Worm (Caenorhabditis elegans): ENCODE measurements around the gene lyst-1.

ce11 chrX:12176394-12176793 lies 35.4 kb upstream of the lyst-1 start:
- TF ChIP-seq him-1 (tag; optimal IDR thresholded peaks at IDR 0.05) (no peak), dao-5 (tag; optimal IDR thresholded peaks at IDR 0.05) (no peak)
